Fruit fly (Drosophila melanogaster): ENCODE data around the gene CG34353.

Gene CG34353

dm6 chr3R:27916355-27917019, 10.8 kb upstream of the CG34353 start, which contains the start of the genes CG5003 and mRpS22:
TSS of gene CG5003 (minus strand) at chr3R:27916516.
TSS of gene mRpS22 (plus strand) at chr3R:27916908.
- TF ChIP-seq Hr83 (GFP tag; optimal IDR thresholded peaks at IDR 0.05; ENCODE audit: poor library complexity, severe bottlenecking) (peak; percentile 29), HLH106 (tag; optimal IDR thresholded peaks at IDR 0.05) (peak; percentile 75), sv (GFP tag; optimal IDR thresholded peaks at IDR 0.05) (no peak), usp (GFP tag; optimal IDR thresholded peaks at IDR 0.05) (no peak), Abd-B (GFP tag; optimal IDR thresholded peaks at IDR 0.05) (no peak), Mio (GFP tag; optimal IDR thresholded peaks at IDR 0.05) (no peak), N (GFP tag; optimal IDR thresholded peaks at IDR 0.05) (no peak), tai (GFP tag; optimal IDR thresholded peaks at IDR 0.05) (no peak), Hr78 (GFP tag; optimal IDR thresholded peaks at IDR 0.05) (no peak), dsf (GFP tag; optimal IDR thresholded peaks at IDR 0.05; ENCODE audit: borderline replicate concordance) (no peak), Rel (GFP tag; optimal IDR thresholded peaks at IDR 0.05) (no peak), Rel (tag; optimal IDR thresholded peaks at IDR 0.05) (no peak), Dif (GFP tag; optimal IDR thresholded peaks at IDR 0.05; ENCODE audit: partially characterized antibody) (no peak), rgr (GFP tag; optimal IDR thresholded peaks at IDR 0.05) (peak; percentile 58), sage (GFP tag; optimal IDR thresholded peaks at IDR 0.05) (peak; percentile 33), foxo (GFP tag; optimal IDR thresholded peaks at IDR 0.05) (peak in 1 of 2 experiments; percentile 77), ey (GFP tag; optimal IDR thresholded peaks at IDR 0.05) (no peak), Hnf4 (GFP tag; optimal IDR thresholded peaks at IDR 0.05) (no peak), dl (GFP tag; optimal IDR thresholded peaks at IDR 0.05; ENCODE audit: insufficient read depth in 1 of 2, partially characterized antibody in 2 of 2) (no peak), jim (GFP tag; optimal IDR thresholded peaks at IDR 0.05) (no peak), CG32264 (GFP tag; optimal IDR thresholded peaks at IDR 0.05) (no peak), OdsH (GFP tag; optimal IDR thresholded peaks at IDR 0.05) (peak; percentile 53), woc (GFP tag; optimal IDR thresholded peaks at IDR 0.05) (peak; percentile 43), Myc (optimal IDR thresholded peaks at IDR 0.05) (peak; percentile 38), h (GFP tag; optimal IDR thresholded peaks at IDR 0.05) (peak; percentile 64), GATAd (GFP tag; optimal IDR thresholded peaks at IDR 0.05) (no peak), dmrt93B (GFP tag; optimal IDR thresholded peaks at IDR 0.05) (peak; percentile 57), Vsx2 (GFP tag; optimal IDR thresholded peaks at IDR 0.05; ENCODE audit: partially characterized antibody) (no peak), CG9705 (GFP tag; optimal IDR thresholded peaks at IDR 0.05) (no peak), lola (GFP tag; optimal IDR thresholded peaks at IDR 0.05) (no peak), pan (optimal IDR thresholded peaks at IDR 0.05) (no peak), brk (GFP tag; optimal IDR thresholded peaks at IDR 0.05) (no peak), br (GFP tag; optimal IDR thresholded peaks at IDR 0.05) (no peak), Dfd (GFP tag; optimal IDR thresholded peaks at IDR 0.05) (no peak), fru (GFP tag; optimal IDR thresholded peaks at IDR 0.05) (peak; percentile 44), Sp1 (GFP tag; optimal IDR thresholded peaks at IDR 0.05) (peak; percentile 61), Jra (GFP tag; optimal IDR thresholded peaks at IDR 0.05) (no peak), psq (GFP tag; optimal IDR thresholded peaks at IDR 0.05) (peak; percentile 51), CrebA (GFP tag; optimal IDR thresholded peaks at IDR 0.05; ENCODE audit: borderline replicate concordance) (no peak)

- no peak for TF ChIP-seq ey (GFP tag; optimal IDR thresholded peaks at IDR 0.05)
- TF ChIP-seq CG9705 (GFP tag; optimal IDR thresholded peaks at IDR 0.05), result no peak
- no peak for TF ChIP-seq Myc (optimal IDR thresholded peaks at IDR 0.05)
- TF ChIP-seq tai (GFP tag; optimal IDR thresholded peaks at IDR 0.05), result no peak
Measured at dm6 chr3R:27912147-27912546, 6.5 kb upstream of the CG34353 start, which contains the start of gene mil. TSS of gene mil (plus strand) at chr3R:27912447.

- TF ChIP-seq lola (GFP tag; optimal IDR thresholded peaks at IDR 0.05) (no peak), brk (GFP tag; optimal IDR thresholded peaks at IDR 0.05) (no peak), Hr83 (GFP tag; optimal IDR thresholded peaks at IDR 0.05; ENCODE audit: poor library complexity, severe bottlenecking) (no peak), h (GFP tag; optimal IDR thresholded peaks at IDR 0.05) (no peak), Myc (optimal IDR thresholded peaks at IDR 0.05) (no peak), GATAd (GFP tag; optimal IDR thresholded peaks at IDR 0.05) (no peak), Hr78 (GFP tag; optimal IDR thresholded peaks at IDR 0.05) (no peak), N (GFP tag; optimal IDR thresholded peaks at IDR 0.05) (no peak), dl (GFP tag; optimal IDR thresholded peaks at IDR 0.05; ENCODE audit: insufficient read depth in 1 of 2, partially characterized antibody in 2 of 2) (no peak), Dfd (GFP tag; optimal IDR thresholded peaks at IDR 0.05) (no peak), dsf (GFP tag; optimal IDR thresholded peaks at IDR 0.05; ENCODE audit: borderline replicate concordance) (no peak), CG9705 (GFP tag; optimal IDR thresholded peaks at IDR 0.05) (no peak), ey (GFP tag; optimal IDR thresholded peaks at IDR 0.05) (no peak), Sp1 (GFP tag; optimal IDR thresholded peaks at IDR 0.05) (no peak), foxo (GFP tag; optimal IDR thresholded peaks at IDR 0.05) (no peak)
Measured at dm6 chr3R:27888110-27888509, 17.5 kb downstream of the CG34353 start.

Data from whole organism, wandering third instar larva.